Worm (Caenorhabditis elegans): Measurements from ENCODE around the gene lin-37.
A peak's percentile ranks its signal among the peaks of the same experiment; 100 is the strongest.

lin-37 gene

ce11 chrIII:7080689-7081088 is 8.3 kb upstream of the lin-37 start, which contains the start of gene ZK418.7:
TSS of gene ZK418.7 (minus strand) at chrIII:7080789.
- no peak for TF ChIP-seq spr-3 (GFP tag; optimal IDR thresholded peaks at IDR 0.05)
- no peak for TF ChIP-seq ZK546.5 (tag; optimal IDR thresholded peaks at IDR 0.05)
- TF ChIP-seq mdl-1 (tag; optimal IDR thresholded peaks at IDR 0.05) = no peak
- no peak for TF ChIP-seq pha-4 (GFP tag; IDR thresholded peaks at IDR 0.05)
- TF ChIP-seq pha-4 (tag; optimal IDR thresholded peaks at IDR 0.05) = no peak
- no peak for TF ChIP-seq Y5F2A.4 (GFP tag; optimal IDR thresholded peaks at IDR 0.05)

ce11 chrIII:7078737-7079136 is 6.4 kb upstream of the lin-37 start, which contains the start of gene ZK418.6:
TSS of gene ZK418.6 (minus strand) at chrIII:7078837.
- TF ChIP-seq nhr-77 (tag; optimal IDR thresholded peaks at IDR 0.05) (no peak), mdt-29 (GFP tag; IDR thresholded peaks at IDR 0.05) (no peak), lin-13 (GFP tag; optimal IDR thresholded peaks at IDR 0.05) (no peak), nhr-11 (tag; optimal IDR thresholded peaks at IDR 0.05) (no peak), aha-1 (tag) (no peak), nhr-237 (tag; optimal IDR thresholded peaks at IDR 0.05) (no peak), ztf-11 (tag; optimal IDR thresholded peaks at IDR 0.05) (no peak), ceh-62 (tag; optimal IDR thresholded peaks at IDR 0.05) (no peak), lin-39 (tag; optimal IDR thresholded peaks at IDR 0.05) (no peak), skn-1 (tag; optimal IDR thresholded peaks at IDR 0.05) (no peak), mdl-1 (tag; optimal IDR thresholded peaks at IDR 0.05) (no peak), spr-1 (tag; optimal IDR thresholded peaks at IDR 0.05) (no peak), T20F7.1 (GFP tag; optimal IDR thresholded peaks at IDR 0.05) (no peak), hlh-30 (tag; optimal IDR thresholded peaks at IDR 0.05; ENCODE audit: insufficient read depth) (no peak), unc-62 (GFP tag; optimal IDR thresholded peaks at IDR 0.05 in 1 of 2) (no peak), unc-62 (tag; optimal IDR thresholded peaks at IDR 0.05) (no peak), nhr-41 (GFP tag; IDR thresholded peaks at IDR 0.05) (no peak), zip-11 (GFP tag; IDR thresholded peaks at IDR 0.05) (no peak), arid-1 (GFP tag; conservative IDR thresholded peaks at IDR 0.05) (no peak), fos-1 (tag; optimal IDR thresholded peaks at IDR 0.05) (no peak)

ce11 chrIII:7076386-7076785 is 4.0 kb upstream of the lin-37 start, which contains the start of gene ZK418.13:
TSS of gene ZK418.13 (minus strand) at chrIII:7076486.
- TF ChIP-seq unc-39 (tag; optimal IDR thresholded peaks at IDR 0.05) (no peak), aha-1 (tag) (no peak)

ce11 chrIII:7073801-7074386 is 1.5 kb upstream of the lin-37 start, which contains the start of gene ZK418.5:
TSS of gene ZK418.5 (minus strand) at chrIII:7073851.
- no peak for TF ChIP-seq egl-43 (GFP tag; IDR thresholded peaks at IDR 0.05)
- TF ChIP-seq unc-62 (GFP tag; optimal IDR thresholded peaks at IDR 0.05 in 1 of 2) = peak in 1 of 2 experiments; percentile 92
- TF ChIP-seq unc-62 (tag; optimal IDR thresholded peaks at IDR 0.05) = no peak
- TF ChIP-seq nhr-28 (tag; optimal IDR thresholded peaks at IDR 0.05) = peak; percentile 29
- peak; percentile 50 for TF ChIP-seq nhr-6 (tag; optimal IDR thresholded peaks at IDR 0.05)
- TF ChIP-seq T20F7.1 (GFP tag; optimal IDR thresholded peaks at IDR 0.05) = peak; percentile 25
- 0 out of 2 replicates have a peak, but pooled peaks have one; percentile 9 for TF ChIP-seq dmd-6 (GFP tag; IDR thresholded peaks at IDR 0.05)
- TF ChIP-seq hlh-30 (tag; optimal IDR thresholded peaks at IDR 0.05; ENCODE audit: insufficient read depth) = peak; percentile 54
- TF ChIP-seq mep-1 (tag; optimal IDR thresholded peaks at IDR 0.05) = peak; percentile 34
- TF ChIP-seq daf-8 (GFP tag; IDR thresholded peaks at IDR 0.05) = no peak
- TF ChIP-seq lin-38 (GFP tag; IDR thresholded peaks at IDR 0.05) = peak; percentile 95
- no peak for TF ChIP-seq daf-16 (GFP tag; optimal IDR thresholded peaks at IDR 0.05)
- TF ChIP-seq daf-16 (tag; optimal IDR thresholded peaks at IDR 0.05) = peak; percentile 12
- TF ChIP-seq dpl-1 (GFP tag; optimal IDR thresholded peaks at IDR 0.05) = peak; percentile 95
- TF ChIP-seq rbr-2 (tag; optimal IDR thresholded peaks at IDR 0.05) = peak; percentile 24
- no peak for TF ChIP-seq hif-1 (tag; optimal IDR thresholded peaks at IDR 0.05)
- no peak for TF ChIP-seq php-3 (GFP tag; IDR thresholded peaks at IDR 0.05)

All from whole organism, L4 larva.